Fruit fly (Drosophila melanogaster) whole organism, adult: ENCODE measurements around the gene pum.

Experiments
- CG14711 ChIP-seq: fragments of 200-800 bp; sonication (Bioruptor generic); optimal IDR thresholded peaks from 2 replicates; lab custom pipeline; 2018; ENCODE audit warnings: missing biosample characterization, mild to moderate bottlenecking, missing genetic modification characterization, moderate library complexity
- CG1620 ChIP-seq: fragments of 200-800 bp; sonication (Bioruptor generic); optimal IDR thresholded peaks from 2 replicates; lab custom pipeline; 2016; ENCODE audit warnings: missing biosample characterization, missing genetic modification characterization
- CG5204 ChIP-seq: fragments of 200-800 bp; sonication (Bioruptor generic); optimal IDR thresholded peaks from 2 replicates; lab custom pipeline; 2016; ENCODE audit warnings: missing biosample characterization, missing genetic modification characterization
- CG7101 ChIP-seq: fragments of 200-800 bp; sonication (Bioruptor generic); optimal IDR thresholded peaks from 2 replicates; lab custom pipeline; 2018; ENCODE audit warnings: missing biosample characterization, mild to moderate bottlenecking, missing genetic modification characterization, moderate library complexity
- Crg-1 ChIP-seq: fragments of 200-800 bp; sonication (Bioruptor generic); optimal IDR thresholded peaks from 2 replicates; lab custom pipeline; 2016; ENCODE audit warnings: missing biosample characterization, missing genetic modification characterization
- Hr96 ChIP-seq: fragments of 200-800 bp; sonication (Bioruptor generic); optimal IDR thresholded peaks from 2 replicates; lab custom pipeline; 2016; ENCODE audit warnings: missing biosample characterization, missing genetic modification characterization
- Mnt ChIP-seq: fragments of 200-800 bp; sonication (Bioruptor generic); optimal IDR thresholded peaks from 2 replicates; lab custom pipeline; 2016; ENCODE audit warnings: missing biosample characterization, mild to moderate bottlenecking, missing genetic modification characterization
- kay ChIP-seq: fragments of 200-800 bp; sonication (Bioruptor generic); peaks from one replicate; lab custom pipeline; 2016; ENCODE audit warnings: missing biosample characterization, missing genetic modification characterization, borderline replicate concordance
- toe ChIP-seq: fragments of 200-800 bp; sonication (Bioruptor generic); optimal IDR thresholded peaks from 2 replicates; lab custom pipeline; 2016; ENCODE audit warnings: missing biosample characterization, missing genetic modification characterization

DNA sequence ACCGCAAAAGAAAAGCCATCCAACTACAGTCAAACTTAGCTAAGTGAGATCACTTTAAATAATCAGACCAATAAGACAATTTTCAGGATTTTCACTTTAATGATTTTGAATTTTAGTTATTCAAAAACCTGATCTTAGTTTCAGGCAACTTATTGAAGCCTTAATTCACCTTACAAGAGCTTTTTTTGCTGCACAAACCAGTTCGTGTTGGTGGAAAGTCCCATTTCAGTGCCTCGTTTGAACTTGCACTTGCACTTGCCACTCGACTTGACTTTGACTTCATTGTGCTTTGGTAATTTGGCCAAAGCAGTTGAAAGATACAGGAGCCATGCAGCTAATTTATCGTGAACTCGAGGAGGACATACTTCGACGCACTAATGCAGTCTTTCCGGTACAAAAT, 14.1 kb upstream of the pum start, which contains the start of gene St2:
- TF ChIP-seq Crg-1 (GFP tag; lab: Kevin White, UChicago) (no peak), toe (GFP tag; lab: Kevin White, UChicago) (no peak), CG1620 (GFP tag; lab: Kevin White, UChicago) (no peak), Mnt (GFP tag; lab: Kevin White, UChicago) (no peak), kay (GFP tag; lab: Kevin White, UChicago) (no peak), Hr96 (no peak), CG14711 (tag; lab: Kevin White, UChicago) (no peak), CG7101 (tag; lab: Kevin White, UChicago) (no peak), CG5204 (GFP tag; lab: Kevin White, UChicago) (no peak)
